Worm (Caenorhabditis elegans): ENCODE measurements around the gene elmd-1.

Gene elmd-1

ce11 chrIII:3389426-3390020, at the start of gene elmd-1, which contains the start of gene hecw-1:
Gene elmd-1 (plus strand): TSS chrIII:3389919.
Gene hecw-1 (minus strand): TSS chrIII:3389970.
- TF ChIP-seq mef-2 (tag; optimal IDR thresholded peaks at IDR 0.05): no peak
- TF ChIP-seq mdl-1 (tag; optimal IDR thresholded peaks at IDR 0.05): no peak
- peak; percentile 54 for TF ChIP-seq tbx-2 (tag; optimal IDR thresholded peaks at IDR 0.05)
- no peak for TF ChIP-seq nhr-11 (tag; optimal IDR thresholded peaks at IDR 0.05)
- peak; percentile 66 for TF ChIP-seq lin-14 (GFP tag; optimal IDR thresholded peaks at IDR 0.05)
- TF ChIP-seq hlh-4 (tag; optimal IDR thresholded peaks at IDR 0.05): no peak
- TF ChIP-seq efl-1 (optimal IDR thresholded peaks at IDR 0.05): peak; percentile 40 to 50
- TF ChIP-seq efl-1 (GFP tag; optimal IDR thresholded peaks at IDR 0.05 in 1 of 2): peak in 1 of 2 experiments; percentile 87
- TF ChIP-seq nhr-84 (tag; optimal IDR thresholded peaks at IDR 0.05): no peak
- TF ChIP-seq sptf-1 (tag; optimal IDR thresholded peaks at IDR 0.05): no peak
- TF ChIP-seq ceh-8 (GFP tag; optimal IDR thresholded peaks at IDR 0.05): no peak
- TF ChIP-seq swsn-7 (tag; optimal IDR thresholded peaks at IDR 0.05): peak; percentile 60
- TF ChIP-seq Y116A8C.19 (tag; optimal IDR thresholded peaks at IDR 0.05; ENCODE audit: borderline replicate concordance): no peak
- no peak for TF ChIP-seq ama-1 (optimal IDR thresholded peaks at IDR 0.05)
- no peak for TF ChIP-seq sox-4 (tag; optimal IDR thresholded peaks at IDR 0.05)
- peak; percentile 41 for TF ChIP-seq zip-4 (GFP tag; optimal IDR thresholded peaks at IDR 0.05)
- TF ChIP-seq C04F5.9 (tag; optimal IDR thresholded peaks at IDR 0.05): peak; percentile 28
- peak in 1 of 3 experiments; percentile 17 for TF ChIP-seq ceh-82 (tag; optimal IDR thresholded peaks at IDR 0.05)
- peak; percentile 1 for TF ChIP-seq fos-1 (tag; optimal IDR thresholded peaks at IDR 0.05)
- peak; percentile 64 for TF ChIP-seq nhr-19 (GFP tag; conservative IDR thresholded peaks at IDR 0.05)
- TF ChIP-seq ceh-88 (GFP tag; IDR thresholded peaks at IDR 0.05): peak; percentile 25; the same call in 1 of the 2 replicates
- no peak for TF ChIP-seq aly-2 (tag; optimal IDR thresholded peaks at IDR 0.05)
- no peak for TF ChIP-seq egl-13 (tag; optimal IDR thresholded peaks at IDR 0.05)
- TF ChIP-seq unc-130 (tag; optimal IDR thresholded peaks at IDR 0.05): no peak
- no peak for TF ChIP-seq mep-1 (tag; optimal IDR thresholded peaks at IDR 0.05)
- no peak for TF ChIP-seq fkh-8 (tag; optimal IDR thresholded peaks at IDR 0.05)
- TF ChIP-seq egl-27 (tag; optimal IDR thresholded peaks at IDR 0.05): no peak
- no peak for TF ChIP-seq unc-62 (GFP tag; optimal IDR thresholded peaks at IDR 0.05)
- peak; percentile 69 for TF ChIP-seq snu-23 (GFP tag; optimal IDR thresholded peaks at IDR 0.05)
- TF ChIP-seq dsc-1 (tag; optimal IDR thresholded peaks at IDR 0.05): peak; percentile 65
- TF ChIP-seq alr-1 (tag; optimal IDR thresholded peaks at IDR 0.05; ENCODE audit: borderline replicate concordance): no peak
- 0 out of 2 replicates have a peak, but pooled peaks have one; percentile 18 for TF ChIP-seq unc-98 (GFP tag; IDR thresholded peaks at IDR 0.05)
- TF ChIP-seq lin-13 (GFP tag; optimal IDR thresholded peaks at IDR 0.05): peak; percentile 31
- no peak for TF ChIP-seq ceh-63 (GFP tag; optimal IDR thresholded peaks at IDR 0.05)
- no peak for TF ChIP-seq mab-9 (GFP tag; IDR thresholded peaks at IDR 0.05)
- no peak for TF ChIP-seq sup-37 (GFP tag; optimal IDR thresholded peaks at IDR 0.05)
- TF ChIP-seq lin-39 (tag; optimal IDR thresholded peaks at IDR 0.05): no peak
- TF ChIP-seq aha-1 (tag; optimal IDR thresholded peaks at IDR 0.05): no peak
- no peak for TF ChIP-seq C34B4.2 (tag; optimal IDR thresholded peaks at IDR 0.05)
- no peak for TF ChIP-seq C16A3.4 (tag; optimal IDR thresholded peaks at IDR 0.05)
- TF ChIP-seq irx-1 (tag; optimal IDR thresholded peaks at IDR 0.05): peak; percentile 19
- peak in 1 of 3 experiments; percentile 38 for TF ChIP-seq dpl-1 (GFP tag; optimal IDR thresholded peaks at IDR 0.05)
- TF ChIP-seq ceh-90 (tag; optimal IDR thresholded peaks at IDR 0.05): no peak
- no peak for TF ChIP-seq nhr-85 (tag)
- TF ChIP-seq F16B12.6 (tag; optimal IDR thresholded peaks at IDR 0.05): no peak
- TF ChIP-seq ets-5 (GFP tag; IDR thresholded peaks at IDR 0.05): no peak
- TF ChIP-seq nhr-90 (tag; optimal IDR thresholded peaks at IDR 0.05; ENCODE audit: poor library complexity): peak; percentile 64
- TF ChIP-seq elt-3 (tag; optimal IDR thresholded peaks at IDR 0.05): no peak
- peak; percentile 45 for TF ChIP-seq unc-86 (tag; optimal IDR thresholded peaks at IDR 0.05)
- TF ChIP-seq isw-1 (GFP tag; IDR thresholded peaks at IDR 0.05): peak; percentile 17
- TF ChIP-seq snpc-4 (tag; optimal IDR thresholded peaks at IDR 0.05): no peak
- TF ChIP-seq nhr-237 (tag; optimal IDR thresholded peaks at IDR 0.05): no peak
- TF ChIP-seq pqm-1 (tag; optimal IDR thresholded peaks at IDR 0.05): no peak
